Fruit fly (Drosophila melanogaster) whole organism, adult: ENCODE results near the gene Syx17.

Experiments used
- CG11617 ChIP-seq: fragments of 200-800 bp; sonication (Bioruptor generic); optimal IDR thresholded peaks from 2 replicates; lab custom pipeline; 2017; ENCODE audit warnings: mild to moderate bottlenecking, missing biosample characterization, missing genetic modification reagents, missing genetic modification characterization
- CG14711 ChIP-seq: fragments of 200-800 bp; sonication (Bioruptor generic); optimal IDR thresholded peaks from 2 replicates; lab custom pipeline; 2018; ENCODE audit warnings: missing biosample characterization, mild to moderate bottlenecking, missing genetic modification characterization, moderate library complexity
- CG1620 ChIP-seq: fragments of 200-800 bp; sonication (Bioruptor generic); optimal IDR thresholded peaks from 2 replicates; lab custom pipeline; 2016; ENCODE audit warnings: missing biosample characterization, missing genetic modification characterization
- CG7045 ChIP-seq: fragments of 200-800 bp; sonication (Bioruptor generic); optimal IDR thresholded peaks from 2 replicates; lab custom pipeline; 2017; ENCODE audit warnings: missing biosample characterization, mild to moderate bottlenecking, missing genetic modification characterization
- CG7101 ChIP-seq: fragments of 200-800 bp; sonication (Bioruptor generic); optimal IDR thresholded peaks from 2 replicates; lab custom pipeline; 2018; ENCODE audit warnings: missing biosample characterization, mild to moderate bottlenecking, missing genetic modification characterization, moderate library complexity
- Clk ChIP-seq: fragments of 200-800 bp; sonication (Bioruptor generic); optimal IDR thresholded peaks from 2 replicates; lab custom pipeline; 2017; ENCODE audit warnings: missing biosample characterization, missing genetic modification characterization
- Crg-1 ChIP-seq: fragments of 200-800 bp; sonication (Bioruptor generic); optimal IDR thresholded peaks from 2 replicates; lab custom pipeline; 2016; ENCODE audit warnings: missing biosample characterization, missing genetic modification characterization
- bab1 ChIP-seq: fragments of 200-800 bp; sonication (Bioruptor generic); optimal IDR thresholded peaks from 3 replicates; lab custom pipeline; 2019; ENCODE audit warnings: missing biosample characterization, mild to moderate bottlenecking, missing genetic modification characterization, moderate library complexity
- cic ChIP-seq: fragments of 200-800 bp; sonication (Bioruptor generic); optimal IDR thresholded peaks from 2 replicates; lab custom pipeline; 2017; ENCODE audit warnings: missing biosample characterization, mild to moderate bottlenecking, missing genetic modification characterization, moderate library complexity
- pad ChIP-seq: fragments of 200-800 bp; sonication (Bioruptor generic); optimal IDR thresholded peaks from 3 replicates; lab custom pipeline; 2017; ENCODE audit warnings: missing biosample characterization, missing genetic modification characterization, mild to moderate bottlenecking, moderate library complexity, missing genetic modification reagents

DNA sequence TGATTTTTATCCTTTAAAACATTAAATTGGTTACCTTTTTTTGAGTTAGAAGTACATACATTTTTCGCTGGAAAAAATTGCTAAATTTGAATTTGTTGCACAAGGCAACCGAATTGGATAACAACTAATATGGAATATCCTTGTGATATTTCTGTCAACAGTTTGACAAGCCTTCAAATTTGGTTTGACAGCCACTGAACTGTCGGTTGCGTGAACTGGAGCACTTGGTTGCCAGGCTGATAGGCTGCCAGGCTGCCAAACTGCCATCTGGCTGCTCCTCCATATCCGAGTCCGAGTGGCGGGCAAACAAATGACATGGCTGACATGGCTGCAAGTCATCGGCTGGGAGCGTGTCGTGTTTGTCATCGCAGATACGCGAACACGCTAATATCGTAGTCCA, 2.0 kb upstream of the Syx17 start:
- TF ChIP-seq Clk (GFP tag; lab: Kevin White, UChicago) (no peak), CG1620 (GFP tag; lab: Kevin White, UChicago) (no peak), CG11617 (GFP tag; lab: Kevin White, UChicago) (no peak), cic (GFP tag; lab: Kevin White, UChicago) (no peak), pad (GFP tag; lab: Kevin White, UChicago) (no peak), CG7101 (tag; lab: Kevin White, UChicago) (no peak), CG7045 (GFP tag; lab: Kevin White, UChicago) (no peak), bab1 (GFP tag; lab: Kevin White, UChicago) (no peak), Crg-1 (GFP tag; lab: Kevin White, UChicago) (no peak), CG14711 (tag; lab: Kevin White, UChicago) (no peak)
